Fruit fly (Drosophila melanogaster) whole organism, wandering third instar larva: ENCODE data around the gene Mst89B.

Experiments used
- Abd-B ChIP-seq: fragments of >200 bp; optimal IDR thresholded peaks from 2 replicates; lab custom pipeline; 2017; ENCODE audit warnings: missing biosample characterization, missing genetic modification characterization
- Dfd ChIP-seq: fragments of >200 bp; optimal IDR thresholded peaks from 2 replicates; lab custom pipeline; 2017; ENCODE audit warnings: missing biosample characterization, missing genetic modification characterization
- GATAd ChIP-seq: sonication (Bioruptor generic); optimal IDR thresholded peaks from 2 replicates; lab custom pipeline; 2016; ENCODE audit warnings: missing biosample characterization, missing genetic modification characterization
- Hr78 ChIP-seq: fragments of >200 bp; optimal IDR thresholded peaks from 2 replicates; lab custom pipeline; 2017; ENCODE audit warnings: missing biosample characterization, missing genetic modification characterization
- Rel ChIP-seq, 2 experiments: fragments of 200-800 bp; sonication (Bioruptor generic) in 1 of 2; optimal IDR thresholded peaks; 2 replicates in 1 of 2; 3 replicates in 1 of 2; lab custom pipeline; 2016 to 2019; ENCODE audit warnings: mild to moderate bottlenecking in 2 of 2, missing biosample characterization in 2 of 2, missing genetic modification characterization in 2 of 2, moderate library complexity in 1 of 2
- dsf ChIP-seq: sonication (Bioruptor generic); optimal IDR thresholded peaks from 2 replicates; lab custom pipeline; 2016; ENCODE audit warnings: missing biosample characterization, missing genetic modification characterization, borderline replicate concordance
- woc ChIP-seq: sonication (Bioruptor generic); optimal IDR thresholded peaks from 2 replicates; lab custom pipeline; 2016; ENCODE audit warnings: missing biosample characterization, mild to moderate bottlenecking, missing genetic modification characterization

- TF ChIP-seq Abd-B (no peak), Dfd (GFP tag; lab: Kevin White, UChicago) (no peak), GATAd (no peak), woc (GFP tag; lab: Kevin White, UChicago) (no peak), Hr78 (no peak), dsf (GFP tag; lab: Kevin White, UChicago) (no peak), Rel (GFP tag; optimal IDR thresholded peaks at IDR 0.05; lab: Kevin White, UChicago) (no peak), Rel (tag; optimal IDR thresholded peaks at IDR 0.05; lab: Kevin White, UChicago) (no peak)
These were observed 43.4 kb upstream of the Mst89B start for dm6 chr3R:16223252-16224037.
